Worm (Caenorhabditis elegans): ENCODE measurements around the gene F56B3.2.

F56B3.2 gene

ce11 chrIV:760267-760666, 8.1 kb downstream of the F56B3.2 start, which contains the start of gene gst-40:
Gene gst-40 (plus strand): TSS chrIV:760502.
- TF ChIP-seq lin-35 (GFP tag; optimal IDR thresholded peaks at IDR 0.05): no peak
- TF ChIP-seq F23B12.7 (tag; optimal IDR thresholded peaks at IDR 0.05; ENCODE audit: insufficient read depth): no peak
- no peak for TF ChIP-seq bed-1 (GFP tag; IDR thresholded peaks at IDR 0.05)
- TF ChIP-seq xnd-1 (tag; optimal IDR thresholded peaks at IDR 0.05): no peak
- TF ChIP-seq F57C9.4 (tag; optimal IDR thresholded peaks at IDR 0.05): no peak
- no peak for TF ChIP-seq mcd-1 (GFP tag; IDR thresholded peaks at IDR 0.05)
- no peak for TF ChIP-seq cebp-2 (GFP tag; IDR thresholded peaks at IDR 0.05)
- TF ChIP-seq pha-4 (tag; optimal IDR thresholded peaks at IDR 0.05): no peak
- no peak for TF ChIP-seq gei-17 (GFP tag; optimal IDR thresholded peaks at IDR 0.05)
- no peak for TF ChIP-seq nhr-27 (tag; optimal IDR thresholded peaks at IDR 0.05)
- TF ChIP-seq lin-54 (GFP tag; optimal IDR thresholded peaks at IDR 0.05): no peak
- no peak for TF ChIP-seq Y67H2A.10 (GFP tag; conservative IDR thresholded peaks at IDR 0.05)
- no peak for TF ChIP-seq ceh-91 (GFP tag; IDR thresholded peaks at IDR 0.05)
- no peak for TF ChIP-seq sptf-2 (GFP tag; optimal IDR thresholded peaks at IDR 0.05)

- TF ChIP-seq Y67H2A.10 (GFP tag; conservative IDR thresholded peaks at IDR 0.05) (no peak), pbrm-1 (GFP tag; IDR thresholded peaks at IDR 0.05) (no peak), F33H1.4 (GFP tag; IDR thresholded peaks at IDR 0.05) (no peak), ceh-100 (GFP tag; IDR thresholded peaks at IDR 0.05) (no peak), xnd-1 (tag; optimal IDR thresholded peaks at IDR 0.05) (no peak), mcd-1 (GFP tag; IDR thresholded peaks at IDR 0.05) (no peak), nfya-2 (GFP tag; IDR thresholded peaks at IDR 0.05) (no peak), sptf-2 (GFP tag; optimal IDR thresholded peaks at IDR 0.05) (no peak), bed-2 (GFP tag; IDR thresholded peaks at IDR 0.05) (no peak), D2030.7 (GFP tag; IDR thresholded peaks at IDR 0.05) (no peak)
These were observed 10.8 kb downstream of the F56B3.2 start for ce11 chrIV:757548-757947.

- TF ChIP-seq gei-17 (GFP tag; optimal IDR thresholded peaks at IDR 0.05) (no peak), mes-4 (tag; optimal IDR thresholded peaks at IDR 0.05) (no peak), sdz-38 (tag; optimal IDR thresholded peaks at IDR 0.05) (no peak), fkh-3 (tag; optimal IDR thresholded peaks at IDR 0.05) (no peak), ztf-6 (GFP tag; IDR thresholded peaks at IDR 0.05) (no peak), lin-26 (GFP tag; IDR thresholded peaks at IDR 0.05) (no peak), nhr-179 (tag; optimal IDR thresholded peaks at IDR 0.05) (no peak), die-1 (tag; optimal IDR thresholded peaks at IDR 0.05) (no peak), nhr-27 (tag; optimal IDR thresholded peaks at IDR 0.05) (no peak), F57C9.4 (tag; optimal IDR thresholded peaks at IDR 0.05) (no peak), ztf-22 (GFP tag; optimal IDR thresholded peaks at IDR 0.05) (no peak), dpff-1 (tag; optimal IDR thresholded peaks at IDR 0.05) (no peak), zfh-2 (GFP tag; conservative IDR thresholded peaks at IDR 0.05) (no peak), let-526 (GFP tag; IDR thresholded peaks at IDR 0.05) (no peak), T26A5.8 (tag; optimal IDR thresholded peaks at IDR 0.05) (no peak)
These were observed 11.4 kb downstream of the F56B3.2 start for ce11 chrIV:756956-757355.

ce11 chrIV:756421-756820, 12.0 kb downstream of the F56B3.2 start, which contains the start of gene srt-23:
Gene srt-23 (plus strand): TSS chrIV:756721.
- TF ChIP-seq hmg-20 (GFP tag; IDR thresholded peaks at IDR 0.05): no peak
- no peak for TF ChIP-seq zim-3 (tag; optimal IDR thresholded peaks at IDR 0.05)
- TF ChIP-seq ceh-40 (GFP tag; IDR thresholded peaks at IDR 0.05): no peak
- TF ChIP-seq hlh-26 (GFP tag; conservative IDR thresholded peaks at IDR 0.05): no peak
- no peak for TF ChIP-seq xnd-1 (tag; optimal IDR thresholded peaks at IDR 0.05)
- no peak for TF ChIP-seq ceh-91 (GFP tag; IDR thresholded peaks at IDR 0.05)
- TF ChIP-seq sptf-2 (GFP tag; optimal IDR thresholded peaks at IDR 0.05): no peak
- TF ChIP-seq hlh-12 (tag; optimal IDR thresholded peaks at IDR 0.05): no peak
- no peak for TF ChIP-seq sdz-38 (tag; optimal IDR thresholded peaks at IDR 0.05)
- TF ChIP-seq nfyb-1 (GFP tag; IDR thresholded peaks at IDR 0.05): no peak
